Worm (Caenorhabditis elegans) whole organism, L4 larva: ENCODE measurements around the gene Y7A5A.7.

Experiments
- F10B5.3 ChIP-seq: sonication (generic microtip); optimal IDR thresholded peaks from 2 replicates; lab custom pipeline; 2016; ENCODE audit warnings: mild to moderate bottlenecking, missing genetic modification characterization, missing compliant biosample characterization
- ZK337.2 ChIP-seq: fragments of 200-800 bp; sonication (Bioruptor generic); IDR thresholded peaks from 2 replicates; pipeline ENCODE4 v1.3.6; 2022; ENCODE audit warnings: missing genetic modification reagents, missing genetic modification characterization, missing compliant biosample characterization
- aha-1 ChIP-seq: fragments of 150-350 bp; peaks from one replicate; lab custom pipeline; 2014; ENCODE audit warnings: missing biosample characterization, missing genetic modification characterization
- aly-2 ChIP-seq: sonication (generic microtip); optimal IDR thresholded peaks from 2 replicates; lab custom pipeline; 2018; ENCODE audit warnings: missing biosample characterization, missing genetic modification characterization
- ceh-28 ChIP-seq: fragments of 150-350 bp; optimal IDR thresholded peaks from 2 replicates; lab custom pipeline; 2014; ENCODE audit warnings: missing biosample characterization, missing genetic modification reagents, missing genetic modification characterization
- ces-1 ChIP-seq: fragments of 150-350 bp; sonication (generic microtip); optimal IDR thresholded peaks from 4 replicates; lab custom pipeline; 2014; ENCODE audit warnings: missing biosample characterization, missing genetic modification reagents, missing genetic modification characterization
- ctbp-1 ChIP-seq: fragments of 200-800 bp; sonication (Bioruptor generic); IDR thresholded peaks from 2 replicates; pipeline ENCODE4 v1.3.6; 2022; ENCODE audit warnings: missing genetic modification reagents, missing genetic modification characterization, missing compliant biosample characterization
- daf-16 ChIP-seq, 3 experiments: sonication (generic microtip); optimal IDR thresholded peaks; 2 replicates each; lab custom pipeline; 2016 to 2017; ENCODE audit warnings: missing genetic modification characterization in 3 of 3, missing genetic modification reagents in 3 of 3, mild to moderate bottlenecking in 2 of 3, missing compliant biosample characterization in 2 of 3, missing biosample characterization in 1 of 3, moderate library complexity in 1 of 3
- daf-19 ChIP-seq: fragments of 200-800 bp; sonication (Bioruptor generic); conservative IDR thresholded peaks from 2 replicates; pipeline ENCODE4 v1.3.6; 2022; ENCODE audit warnings: missing genetic modification characterization, missing compliant biosample characterization
- daf-8 ChIP-seq: fragments of 200-800 bp; sonication (Bioruptor generic); IDR thresholded peaks from 2 replicates; pipeline ENCODE4 v1.3.6; 2022; ENCODE audit warnings: missing genetic modification characterization, missing compliant biosample characterization
- dpl-1 ChIP-seq: fragments of 150-350 bp; optimal IDR thresholded peaks from 2 replicates; lab custom pipeline; 2014; ENCODE audit warnings: missing biosample characterization, missing genetic modification reagents, missing genetic modification characterization
- dve-1 ChIP-seq: sonication (generic microtip); optimal IDR thresholded peaks from 2 replicates; lab custom pipeline; 2017; ENCODE audit warnings: antibody characterized with exemption, mild to moderate bottlenecking, missing genetic modification characterization, missing compliant biosample characterization; ENCODE audit not compliant: insufficient read depth
- egl-27 ChIP-seq: sonication (generic microtip); optimal IDR thresholded peaks from 3 replicates; lab custom pipeline; 2017; ENCODE audit warnings: missing biosample characterization, missing genetic modification reagents, missing genetic modification characterization
- gei-8 ChIP-seq: fragments of 200-800 bp; sonication (Bioruptor generic); optimal IDR thresholded peaks from 2 replicates; lab custom pipeline; 2018; ENCODE audit warnings: mild to moderate bottlenecking, missing genetic modification characterization, missing compliant biosample characterization
- hif-1 ChIP-seq, 2 experiments: sonication (generic microtip); optimal IDR thresholded peaks; 2 replicates each; lab custom pipeline; 2016 to 2017; ENCODE audit warnings: missing compliant biosample characterization in 2 of 2, missing genetic modification characterization in 2 of 2, missing genetic modification reagents in 2 of 2, missing genotype in 2 of 2, mild to moderate bottlenecking in 1 of 2
- hlh-11 ChIP-seq: fragments of 200-800 bp; sonication (Bioruptor generic); optimal IDR thresholded peaks from 2 replicates; lab custom pipeline; 2018; ENCODE audit warnings: mild to moderate bottlenecking, missing genetic modification characterization, missing compliant biosample characterization
- hmg-1.1 ChIP-seq: fragments of 200-800 bp; sonication (Bioruptor generic); IDR thresholded peaks from 2 replicates; pipeline ENCODE4 v1.3.6; 2022; ENCODE audit warnings: missing genetic modification reagents, missing genetic modification characterization, missing compliant biosample characterization
- jun-1 ChIP-seq: fragments of 150-350 bp; optimal IDR thresholded peaks from 2 replicates; lab custom pipeline; 2014; ENCODE audit warnings: missing biosample characterization, missing genetic modification reagents, missing genetic modification characterization
- madf-5 ChIP-seq, 2 experiments: fragments of 200-800 bp; sonication (Bioruptor generic); IDR thresholded peaks; 2 replicates each; pipeline ENCODE4 v1.3.6; 2022; ENCODE audit warnings: missing compliant biosample characterization in 2 of 2, missing genetic modification characterization in 2 of 2
- nhr-111 ChIP-seq: fragments of 200-800 bp; sonication (Bioruptor generic); optimal IDR thresholded peaks from 2 replicates; lab custom pipeline; 2018; ENCODE audit warnings: mild to moderate bottlenecking, missing genetic modification characterization, missing compliant biosample characterization
- nhr-237 ChIP-seq: sonication (generic microtip); optimal IDR thresholded peaks from 2 replicates; lab custom pipeline; 2017; ENCODE audit warnings: missing biosample characterization, missing genetic modification characterization
- nhr-25 ChIP-seq: sonication (generic microtip); optimal IDR thresholded peaks from 2 replicates; lab custom pipeline; 2017; ENCODE audit warnings: missing genetic modification characterization, mild to moderate bottlenecking, missing compliant biosample characterization, antibody characterized with exemption, moderate library complexity, borderline replicate concordance; ENCODE audit not compliant: insufficient read depth
- nhr-6 ChIP-seq: fragments of 150-350 bp; optimal IDR thresholded peaks from 2 replicates; lab custom pipeline; 2014; ENCODE audit warnings: missing biosample characterization, missing genetic modification characterization
- nhr-76 ChIP-seq: fragments of 150-350 bp; optimal IDR thresholded peaks from 2 replicates; lab custom pipeline; 2014; ENCODE audit warnings: missing biosample characterization, missing genetic modification characterization
- nhr-77 ChIP-seq: fragments of 150-350 bp; optimal IDR thresholded peaks from 2 replicates; lab custom pipeline; 2014; ENCODE audit warnings: missing biosample characterization, missing genetic modification characterization
- pha-4 ChIP-seq, 2 experiments: fragments of 150-350 bp in 1 of 2; fragments of 200-800 bp in 1 of 2; sonication (Bioruptor generic) in 1 of 2; IDR thresholded peaks in 1 of 2; optimal IDR thresholded peaks in 1 of 2; 2 replicates each; pipeline versions ENCODE4 v1.3.6 to Lab custom; 2014 to 2022; ENCODE audit warnings: missing genetic modification characterization in 2 of 2, missing genetic modification reagents in 2 of 2, missing biosample characterization in 1 of 2, missing compliant biosample characterization in 1 of 2
- rbr-2 ChIP-seq: sonication (generic microtip); optimal IDR thresholded peaks from 2 replicates; lab custom pipeline; 2016; ENCODE audit warnings: missing genotype, missing genetic modification characterization, missing compliant biosample characterization
- saeg-2 ChIP-seq: fragments of 200-800 bp; sonication (Bioruptor generic); IDR thresholded peaks from 2 replicates; pipeline ENCODE4 v1.3.6; 2022; ENCODE audit warnings: missing genetic modification reagents, missing genetic modification characterization, missing compliant biosample characterization
- sdz-12 ChIP-seq: fragments of 200-800 bp; sonication (Bioruptor generic); optimal IDR thresholded peaks from 2 replicates; lab custom pipeline; 2018; ENCODE audit warnings: mild to moderate bottlenecking, missing genetic modification characterization, missing compliant biosample characterization
- spr-3 ChIP-seq: fragments of 200-800 bp; sonication (Bioruptor generic); optimal IDR thresholded peaks from 2 replicates; lab custom pipeline; 2018; ENCODE audit warnings: mild to moderate bottlenecking, missing genetic modification characterization, missing compliant biosample characterization
- tra-1 ChIP-seq: fragments of 200-800 bp; sonication (Bioruptor generic); IDR thresholded peaks from 2 replicates; pipeline ENCODE4 v1.3.6; 2022; ENCODE audit warnings: missing genetic modification reagents, missing genetic modification characterization, missing compliant biosample characterization
- zfp-2 ChIP-seq: sonication (generic microtip); optimal IDR thresholded peaks from 2 replicates; lab custom pipeline; 2016; ENCODE audit warnings: mild to moderate bottlenecking, missing genetic modification characterization, missing compliant biosample characterization
- zip-11 ChIP-seq: fragments of 200-800 bp; sonication (Bioruptor generic); IDR thresholded peaks from 2 replicates; pipeline ENCODE4 v1.3.6; 2022; ENCODE audit warnings: missing genetic modification characterization, missing compliant biosample characterization

Gene Y7A5A.7

DNA sequence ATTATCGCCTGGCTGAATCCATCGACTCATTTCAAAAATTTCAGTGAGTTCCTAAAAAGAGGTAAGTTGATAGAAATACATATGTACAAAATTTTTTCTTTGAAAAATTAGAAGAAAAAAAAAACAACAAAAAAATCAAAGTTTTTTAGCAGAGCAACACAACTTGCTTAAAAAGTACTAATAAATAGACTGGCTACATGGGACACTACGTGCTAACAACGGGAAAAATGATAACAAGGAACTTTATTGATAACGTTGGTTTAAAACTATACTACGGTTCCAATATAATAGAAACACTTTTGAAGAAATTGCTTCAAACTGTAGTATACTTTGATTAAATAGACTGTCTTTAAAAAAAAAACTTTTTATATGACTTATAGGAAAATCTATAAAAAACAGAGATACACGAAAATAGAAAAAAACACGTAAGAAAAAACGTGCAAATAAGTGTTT is 34.5 kb upstream of the Y7A5A.7 start, which contains the start of gene acox-1.6 (continued):
- peak; percentile 7 for TF ChIP-seq hlh-11 (tag; lab: Kevin White, UChicago)
- no peak for TF ChIP-seq ctbp-1 (GFP tag; lab: Robert Waterston, UW)
- TF ChIP-seq nhr-237 (tag; lab: Kevin White, UChicago) = no peak
- peak; percentile 15 for TF ChIP-seq dve-1 (tag; lab: Kevin White, UChicago)
- TF ChIP-seq madf-5 (GFP tag; IDR thresholded peaks at IDR 0.05; lab: Robert Waterston, UW) = no peak
- TF ChIP-seq ceh-28 (tag; lab: Kevin White, UChicago) = no peak
- no peak for TF ChIP-seq daf-19 (GFP tag; lab: Robert Waterston, UW)
- TF ChIP-seq nhr-77 = peak; percentile 43
- no peak for TF ChIP-seq nhr-111 (GFP tag; lab: Kevin White, UChicago)
- peak; percentile 68 for TF ChIP-seq aha-1 (tag; lab: Kevin White, UChicago)
- TF ChIP-seq egl-27 = no peak
- TF ChIP-seq nhr-6 (tag; lab: Kevin White, UChicago) = no peak
- no peak for TF ChIP-seq nhr-76 (tag; lab: Kevin White, UChicago)
- TF ChIP-seq F10B5.3 = no peak
- no peak for TF ChIP-seq pha-4 (GFP tag; IDR thresholded peaks at IDR 0.05; lab: Robert Waterston, UW)
- no peak for TF ChIP-seq pha-4 (tag; optimal IDR thresholded peaks at IDR 0.05; lab: Kevin White, UChicago)
- no peak for TF ChIP-seq jun-1 (tag; lab: Kevin White, UChicago)
- TF ChIP-seq ces-1 (GFP tag; lab: Kevin White, UChicago) = no peak
- TF ChIP-seq zip-11 = no peak
- no peak for TF ChIP-seq gei-8 (GFP tag; lab: Kevin White, UChicago)
- no peak for TF ChIP-seq rbr-2 (tag; lab: Kevin White, UChicago)
- no peak for TF ChIP-seq daf-16 (GFP tag; optimal IDR thresholded peaks at IDR 0.05; lab: Kevin White, UChicago)
- TF ChIP-seq daf-16 (tag; optimal IDR thresholded peaks at IDR 0.05; lab: Kevin White, UChicago) = peak; percentile 68
- no peak for TF ChIP-seq dpl-1
- TF ChIP-seq hif-1 (tag; optimal IDR thresholded peaks at IDR 0.05; lab: Kevin White, UChicago) = peak in 1 of 2 experiments; percentile 48

DNA sequence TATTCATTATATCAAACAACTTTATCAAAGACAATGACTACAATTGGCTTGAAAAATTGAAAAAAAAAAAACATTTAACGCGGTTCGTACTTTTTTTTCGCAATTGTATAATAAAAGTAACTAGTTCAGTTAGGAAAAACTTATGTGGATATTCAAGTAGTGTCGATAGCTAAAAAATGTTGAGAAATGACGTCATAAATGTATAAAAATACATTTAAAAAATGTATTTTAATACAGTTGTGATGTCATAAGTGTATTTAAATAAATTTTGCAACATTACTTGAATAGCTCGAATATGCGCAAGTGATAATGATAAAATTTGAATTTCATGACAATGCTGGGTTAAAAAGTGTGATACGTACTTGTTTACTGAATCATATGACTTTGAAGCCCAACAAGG is 27.6 kb upstream of the Y7A5A.7 start:
- TF ChIP-seq tra-1 (GFP tag; lab: Robert Waterston, UW) (no peak), hmg-1.1 (GFP tag; lab: Robert Waterston, UW) (no peak), daf-16 (GFP tag; optimal IDR thresholded peaks at IDR 0.05; lab: Kevin White, UChicago) (no peak), daf-16 (tag; optimal IDR thresholded peaks at IDR 0.05; lab: Kevin White, UChicago) (no peak), saeg-2 (GFP tag; lab: Robert Waterston, UW) (no peak), nhr-25 (no peak)
- TF ChIP-seq, all 104 proteins: peak for 0

DNA sequence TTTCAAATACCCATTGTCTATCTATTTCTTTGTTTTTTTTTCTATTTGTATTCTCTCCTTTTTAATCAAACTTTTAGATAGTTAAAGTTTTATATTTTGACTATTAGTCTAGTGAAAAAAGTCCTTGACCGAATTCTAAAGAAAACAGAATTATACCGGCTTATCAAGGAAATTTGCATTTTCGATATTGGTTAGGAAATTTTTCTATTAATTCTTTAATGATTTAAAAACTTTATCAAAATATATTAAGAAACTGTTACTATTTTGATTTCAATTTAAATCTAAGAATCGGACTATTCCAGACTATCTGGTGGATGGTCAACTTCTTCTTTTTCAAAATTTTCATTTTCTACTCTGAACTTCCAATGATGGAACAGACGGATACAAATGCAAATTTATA is 24.1 kb upstream of the Y7A5A.7 start, which contains the start of gene Y7A5A.20:
Gene Y7A5A.20, plus strand, starts transcription at position 301 of the 400 bp plus-strand sequence.
- TF ChIP-seq jun-1 (tag; lab: Kevin White, UChicago) = no peak
- no peak for TF ChIP-seq ZK337.2 (GFP tag; lab: Robert Waterston, UW)
- TF ChIP-seq spr-3 (GFP tag; lab: Kevin White, UChicago) = no peak
- no peak for TF ChIP-seq aly-2
- no peak for TF ChIP-seq daf-8
- TF ChIP-seq sdz-12 (GFP tag; lab: Kevin White, UChicago) = no peak

DNA sequence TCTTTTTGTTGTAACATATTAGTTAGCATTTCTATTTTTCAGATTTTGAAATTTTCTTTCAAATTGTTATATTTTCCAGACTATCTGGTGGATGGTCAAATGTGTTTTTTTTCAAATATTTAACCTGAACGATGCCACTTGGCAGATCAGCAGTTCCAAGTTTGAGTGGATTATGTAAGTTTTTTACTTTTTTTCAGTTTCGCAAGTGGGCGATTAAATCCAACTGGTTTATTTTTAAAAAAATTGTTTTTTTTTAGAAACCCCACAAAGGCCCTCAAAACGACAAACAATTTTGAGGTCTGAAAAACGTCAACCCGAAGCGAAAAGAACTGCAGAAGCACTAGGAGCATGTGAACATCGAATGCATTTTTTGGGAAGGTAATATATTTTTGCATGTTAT is 22.9 kb upstream of the Y7A5A.7 start, which contains the start of gene Y7A5A.9:
Gene Y7A5A.9, plus strand, starts transcription at position 301 of the 400 bp plus-strand sequence.
- TF ChIP-seq zfp-2 (tag; lab: Kevin White, UChicago) (no peak), aha-1 (tag; lab: Kevin White, UChicago) (peak; percentile 54)
- TF ChIP-seq, all 104 proteins: peak for 1
